Fruit fly (Drosophila melanogaster) whole organism, prepupa: Measurements from ENCODE around the gene CG9040.

ENCODE experiments used
- Blimp-1 ChIP-seq: fragments of 200-800 bp; sonication (Bioruptor generic); optimal IDR thresholded peaks from 3 replicates; lab custom pipeline; 2017; ENCODE audit warnings: missing biosample characterization, missing genetic modification characterization, mild to moderate bottlenecking, moderate library complexity, missing genetic modification reagents
- CG10631 ChIP-seq: fragments of 200-800 bp; sonication (Bioruptor generic); optimal IDR thresholded peaks from 2 replicates; lab custom pipeline; 2016; ENCODE audit warnings: missing biosample characterization, missing genetic modification characterization
- CG10669 ChIP-seq: fragments of 200-800 bp; sonication (Bioruptor generic); optimal IDR thresholded peaks from 3 replicates; lab custom pipeline; 2018; ENCODE audit warnings: missing biosample characterization, mild to moderate bottlenecking, missing genetic modification characterization, moderate library complexity
- CG11762 ChIP-seq: fragments of 200-800 bp; sonication (Bioruptor generic); optimal IDR thresholded peaks from 3 replicates; lab custom pipeline; 2016; ENCODE audit warnings: missing biosample characterization, missing genetic modification characterization; ENCODE audit not compliant: insufficient read depth
- CG11902 ChIP-seq: fragments of 200-800 bp; sonication (Bioruptor generic); optimal IDR thresholded peaks from 3 replicates; lab custom pipeline; 2016; ENCODE audit warnings: missing biosample characterization, missing genetic modification characterization
- CG1621 ChIP-seq: fragments of 200-800 bp; sonication (Bioruptor generic); optimal IDR thresholded peaks from 3 replicates; lab custom pipeline; 2018; ENCODE audit warnings: missing biosample characterization, mild to moderate bottlenecking, missing genetic modification characterization
- CG16779 ChIP-seq: fragments of 200-800 bp; sonication (Bioruptor generic); optimal IDR thresholded peaks from 3 replicates; lab custom pipeline; 2017; ENCODE audit warnings: missing biosample characterization, mild to moderate bottlenecking, missing genetic modification characterization
- CG3032 ChIP-seq: fragments of 200-800 bp; optimal IDR thresholded peaks from 2 replicates; lab custom pipeline; 2019; ENCODE audit warnings: missing biosample characterization, mild to moderate bottlenecking, missing genetic modification characterization, moderate library complexity
- CG31627 ChIP-seq: fragments of 200-800 bp; sonication (Bioruptor generic); optimal IDR thresholded peaks from 3 replicates; lab custom pipeline; 2016; ENCODE audit warnings: missing biosample characterization, missing genetic modification characterization
- CG32006 ChIP-seq: fragments of 200-800 bp; sonication (Bioruptor generic); optimal IDR thresholded peaks from 3 replicates; lab custom pipeline; 2017; ENCODE audit warnings: missing biosample characterization, mild to moderate bottlenecking, missing genetic modification characterization
- CG34406 ChIP-seq: fragments of 200-800 bp; sonication (Bioruptor generic); optimal IDR thresholded peaks from 3 replicates; lab custom pipeline; 2016; ENCODE audit warnings: missing biosample characterization, missing genetic modification characterization
- CG3919 ChIP-seq: fragments of 200-800 bp; sonication (Bioruptor generic); optimal IDR thresholded peaks from 3 replicates; lab custom pipeline; 2016; ENCODE audit warnings: missing biosample characterization, missing genetic modification characterization
- CG4318 ChIP-seq: fragments of 200-800 bp; sonication (Bioruptor generic); optimal IDR thresholded peaks from 3 replicates; lab custom pipeline; 2017; ENCODE audit warnings: missing biosample characterization, mild to moderate bottlenecking, missing genetic modification characterization
- CG6163 ChIP-seq: fragments of 200-800 bp; sonication (Bioruptor generic); IDR thresholded peaks from 3 replicates; pipeline ENCODE4 v1.3.6; 2022; ENCODE audit warnings: missing biosample characterization, missing genetic modification characterization
- CG6276 ChIP-seq: fragments of 200-800 bp; sonication (Bioruptor generic); optimal IDR thresholded peaks from 2 replicates; lab custom pipeline; 2017; ENCODE audit warnings: missing biosample characterization, mild to moderate bottlenecking, missing genetic modification characterization
- CG6792 ChIP-seq: fragments of 200-800 bp; sonication (Bioruptor generic); optimal IDR thresholded peaks from 3 replicates; lab custom pipeline; 2016; ENCODE audit warnings: missing biosample characterization, missing genetic modification characterization
- CG6808 ChIP-seq: fragments of 200-800 bp; sonication (Bioruptor generic); optimal IDR thresholded peaks from 3 replicates; lab custom pipeline; 2017; ENCODE audit warnings: missing biosample characterization, missing genetic modification characterization, mild to moderate bottlenecking, moderate library complexity, missing genetic modification reagents
- CG7368 ChIP-seq: fragments of 200-800 bp; sonication (Bioruptor generic); optimal IDR thresholded peaks from 3 replicates; lab custom pipeline; 2016; ENCODE audit warnings: missing biosample characterization, missing genetic modification characterization
- CG8119 ChIP-seq: fragments of 200-800 bp; sonication (Bioruptor generic); IDR thresholded peaks from 3 replicates; pipeline ENCODE4 v1.3.6; 2022; ENCODE audit warnings: missing biosample characterization, missing genetic modification characterization
- CG8319 ChIP-seq: fragments of 200-800 bp; sonication (Bioruptor generic); optimal IDR thresholded peaks from 3 replicates; lab custom pipeline; 2016; ENCODE audit warnings: missing biosample characterization, missing genetic modification characterization
- CG8632 ChIP-seq: fragments of 200-800 bp; sonication (Bioruptor generic); optimal IDR thresholded peaks from 3 replicates; lab custom pipeline; 2016; ENCODE audit warnings: missing biosample characterization, missing genetic modification characterization
- Eip75B ChIP-seq: fragments of 200-800 bp; sonication (Bioruptor generic); optimal IDR thresholded peaks from 3 replicates; lab custom pipeline; 2016; ENCODE audit warnings: missing biosample characterization, missing genetic modification characterization
- Eip78C ChIP-seq: fragments of 200-800 bp; sonication (Bioruptor generic); peaks from one replicate; lab custom pipeline; 2016; ENCODE audit warnings: missing biosample characterization, missing genetic modification characterization
- Eip93F ChIP-seq: fragments of 200-800 bp; sonication (Bioruptor generic); optimal IDR thresholded peaks from 2 replicates; lab custom pipeline; 2016; ENCODE audit warnings: missing biosample characterization, mild to moderate bottlenecking, missing genetic modification characterization
- Ets21C ChIP-seq: fragments of 200-800 bp; sonication (Bioruptor generic); optimal IDR thresholded peaks from 3 replicates; lab custom pipeline; 2016; ENCODE audit warnings: missing biosample characterization, missing genetic modification characterization
- Gug ChIP-seq: fragments of 200-800 bp; sonication (Bioruptor generic); IDR thresholded peaks from 2 replicates; pipeline ENCODE4 v1.3.6; 2022; ENCODE audit warnings: missing biosample characterization, missing genetic modification characterization
- Hr38 ChIP-seq: sonication (Bioruptor generic); optimal IDR thresholded peaks from 2 replicates; lab custom pipeline; 2016; ENCODE audit warnings: missing biosample characterization, missing genetic modification characterization
- Met ChIP-seq: fragments of 200-800 bp; sonication (Bioruptor generic); optimal IDR thresholded peaks from 3 replicates; lab custom pipeline; 2016; ENCODE audit warnings: missing biosample characterization, missing genetic modification characterization
- Smox ChIP-seq: fragments of 200-800 bp; sonication (Bioruptor generic); optimal IDR thresholded peaks from 3 replicates; lab custom pipeline; 2016; ENCODE audit warnings: missing biosample characterization, missing genetic modification characterization
- Sox14 ChIP-seq: fragments of 200-800 bp; sonication (Bioruptor generic); optimal IDR thresholded peaks from 3 replicates; lab custom pipeline; 2016; ENCODE audit warnings: missing biosample characterization, missing genetic modification characterization
- Sox15 ChIP-seq: fragments of 200-800 bp; sonication (Bioruptor generic); optimal IDR thresholded peaks from 3 replicates; lab custom pipeline; 2016; ENCODE audit warnings: missing biosample characterization, missing genetic modification characterization
- achi ChIP-seq: fragments of 200-800 bp; sonication (Bioruptor generic); optimal IDR thresholded peaks from 3 replicates; lab custom pipeline; 2016; ENCODE audit warnings: missing biosample characterization, missing genetic modification characterization
- cyc ChIP-seq: fragments of 200-800 bp; sonication (Bioruptor generic); optimal IDR thresholded peaks from 3 replicates; lab custom pipeline; 2016; ENCODE audit warnings: missing biosample characterization, missing genetic modification characterization
- dac ChIP-seq: fragments of 200-800 bp; sonication (Bioruptor generic); optimal IDR thresholded peaks from 2 replicates; lab custom pipeline; 2017; ENCODE audit warnings: missing biosample characterization, mild to moderate bottlenecking, missing genetic modification characterization
- dsx ChIP-seq: fragments of 200-800 bp; optimal IDR thresholded peaks from 3 replicates; lab custom pipeline; 2019; ENCODE audit warnings: missing biosample characterization, mild to moderate bottlenecking, missing genetic modification characterization, moderate library complexity; ENCODE audit not compliant: poor library complexity, severe bottlenecking
- eg ChIP-seq: fragments of 200-800 bp; sonication (Bioruptor generic); IDR thresholded peaks from 3 replicates; pipeline ENCODE4 v1.3.6; 2022; ENCODE audit warnings: missing biosample characterization, missing genetic modification characterization
- esn ChIP-seq: fragments of 200-800 bp; sonication (Bioruptor generic); optimal IDR thresholded peaks from 2 replicates; lab custom pipeline; 2016; ENCODE audit warnings: missing biosample characterization, mild to moderate bottlenecking, missing genetic modification characterization, moderate library complexity
- fd59A ChIP-seq: fragments of 200-800 bp; sonication (Bioruptor generic); optimal IDR thresholded peaks from 2 replicates; lab custom pipeline; 2017; ENCODE audit warnings: missing biosample characterization, mild to moderate bottlenecking, missing genetic modification characterization, missing genetic modification reagents
- fd85E ChIP-seq: fragments of 200-800 bp; sonication (Bioruptor generic); optimal IDR thresholded peaks from 3 replicates; lab custom pipeline; 2016; ENCODE audit warnings: missing biosample characterization, missing genetic modification characterization
- lz ChIP-seq: fragments of 200-800 bp; sonication (Bioruptor generic); optimal IDR thresholded peaks from 3 replicates; lab custom pipeline; 2016; ENCODE audit warnings: missing biosample characterization, missing genetic modification characterization
- net ChIP-seq: fragments of 200-800 bp; sonication (Bioruptor generic); optimal IDR thresholded peaks from 3 replicates; lab custom pipeline; 2016; ENCODE audit warnings: missing biosample characterization, missing genetic modification characterization
- pdm3 ChIP-seq: fragments of 200-800 bp; sonication (Bioruptor generic); optimal IDR thresholded peaks from 3 replicates; lab custom pipeline; 2016; ENCODE audit warnings: missing biosample characterization, missing genetic modification characterization
- salr ChIP-seq, 2 experiments: fragments of 200-800 bp; sonication (Bioruptor generic); optimal IDR thresholded peaks; 3 replicates each; lab custom pipeline; 2016 to 2018; ENCODE audit warnings: missing biosample characterization in 2 of 2, missing genetic modification characterization in 2 of 2, mild to moderate bottlenecking in 1 of 2
- ss ChIP-seq, 2 experiments: fragments of 200-800 bp; sonication (Bioruptor generic); optimal IDR thresholded peaks; 2 replicates in 1 of 2; 3 replicates in 1 of 2; lab custom pipeline; 2017 to 2018; ENCODE audit warnings: mild to moderate bottlenecking in 2 of 2, missing biosample characterization in 2 of 2, missing genetic modification characterization in 2 of 2, moderate library complexity in 1 of 2
- svp ChIP-seq: fragments of 200-800 bp; sonication (Bioruptor generic); peaks from one replicate; lab custom pipeline; 2016; ENCODE audit warnings: missing biosample characterization, missing genetic modification characterization
- topi ChIP-seq: fragments of 200-800 bp; sonication (Bioruptor generic); optimal IDR thresholded peaks from 3 replicates; lab custom pipeline; 2016; ENCODE audit warnings: missing biosample characterization, missing genetic modification characterization

CG9040 gene

DNA sequence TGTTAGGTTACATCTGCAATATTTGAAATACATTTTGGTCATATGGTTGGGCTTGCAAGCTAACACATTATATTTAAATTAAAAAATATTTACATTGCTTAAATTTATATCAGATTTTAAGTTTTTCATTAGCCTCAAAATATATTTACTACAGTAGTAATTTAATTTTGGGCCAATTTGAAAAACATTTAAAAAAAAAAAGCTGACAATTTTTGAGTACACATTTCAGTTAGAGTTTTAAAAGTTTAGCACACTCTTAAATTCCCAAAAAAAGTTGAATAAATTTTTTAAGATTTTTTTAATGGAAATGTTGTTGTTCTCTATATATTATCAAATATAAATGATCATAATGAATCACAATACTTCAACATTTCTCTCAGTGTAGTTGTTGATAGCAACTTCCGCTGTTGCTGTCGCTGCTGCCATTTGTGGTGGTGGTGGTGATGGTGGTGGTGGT lies 30.4 kb upstream of the CG9040 start (continued):
- TF ChIP-seq fd85E (GFP tag; lab: Kevin White, UChicago), result no peak
- no peak for TF ChIP-seq Hr38 (GFP tag; lab: Kevin White, UChicago)
- peak; percentile 26 for TF ChIP-seq CG34406
- peak; percentile 27 for TF ChIP-seq lz (GFP tag; lab: Kevin White, UChicago)
- peak; percentile 64; the same call in 1 of the 3 replicates for TF ChIP-seq eg (GFP tag; lab: Robert Waterston, UW)
- peak; percentile 74 for TF ChIP-seq CG8119
- no peak for TF ChIP-seq Smox (GFP tag; lab: Kevin White, UChicago)
- TF ChIP-seq Blimp-1, result no peak
- TF ChIP-seq cyc, result no peak
- TF ChIP-seq pdm3 (GFP tag; lab: Kevin White, UChicago), result peak; percentile 53
- no peak for TF ChIP-seq CG1621 (tag; lab: Kevin White, UChicago)
- TF ChIP-seq Sox14 (GFP tag; lab: Kevin White, UChicago), result peak; percentile 20
- TF ChIP-seq CG3032 (tag; lab: Kevin White, UChicago), result peak; percentile 13
- TF ChIP-seq topi (GFP tag; lab: Kevin White, UChicago), result peak; percentile 12
- TF ChIP-seq CG3919, result peak; percentile 53

DNA sequence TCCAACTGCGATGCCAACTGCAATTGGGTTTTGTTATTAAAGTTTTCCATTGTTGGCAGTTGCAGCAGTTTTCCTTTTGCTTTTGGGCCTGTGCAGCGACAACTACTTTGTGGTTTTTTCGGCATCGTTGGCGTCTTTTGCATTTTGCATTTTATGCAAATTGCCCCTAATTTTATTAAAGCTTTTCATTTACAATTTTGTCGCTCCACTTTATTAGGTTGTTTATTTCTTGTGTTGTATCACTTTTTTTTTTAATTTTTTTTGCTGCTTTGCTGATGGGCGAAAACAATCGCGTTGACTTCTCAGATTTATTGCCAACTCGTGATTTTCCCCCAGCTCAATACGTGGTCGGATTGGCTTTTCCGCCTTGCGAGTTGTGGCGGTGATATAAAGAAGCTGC lies 29.9 kb upstream of the CG9040 start:
- TF ChIP-seq dac (GFP tag; lab: Kevin White, UChicago) (no peak), Sox14 (GFP tag; lab: Kevin White, UChicago) (no peak), CG11762 (GFP tag; lab: Kevin White, UChicago) (no peak), CG6163 (GFP tag; lab: Robert Waterston, UW) (no peak), net (no peak), CG1621 (tag; lab: Kevin White, UChicago) (no peak), Eip93F (GFP tag; lab: Kevin White, UChicago) (no peak), Met (GFP tag; lab: Kevin White, UChicago) (no peak), svp (no peak), CG8119 (no peak), fd59A (no peak), achi (GFP tag; lab: Kevin White, UChicago) (no peak), Ets21C (no peak), CG10631 (GFP tag; lab: Kevin White, UChicago) (no peak), Sox15 (GFP tag; lab: Kevin White, UChicago) (no peak), cyc (no peak), CG6276 (GFP tag; lab: Kevin White, UChicago) (no peak), ss (GFP tag; optimal IDR thresholded peaks at IDR 0.05; lab: Kevin White, UChicago) (no peak)

- TF ChIP-seq dac (GFP tag; lab: Kevin White, UChicago), result no peak
- no peak for TF ChIP-seq Eip93F (GFP tag; lab: Kevin White, UChicago)
- no peak for TF ChIP-seq Sox14 (GFP tag; lab: Kevin White, UChicago)
- no peak for TF ChIP-seq CG6792
- TF ChIP-seq CG32006 (GFP tag; lab: Kevin White, UChicago), result no peak
- TF ChIP-seq salr (GFP tag; optimal IDR thresholded peaks at IDR 0.05; lab: Kevin White, UChicago), result no peak
- no peak for TF ChIP-seq Gug
- TF ChIP-seq CG10669 (GFP tag; lab: Kevin White, UChicago), result no peak
- TF ChIP-seq CG4318, result no peak
- TF ChIP-seq CG6808 (GFP tag; lab: Kevin White, UChicago), result no peak
- no peak for TF ChIP-seq CG10631 (GFP tag; lab: Kevin White, UChicago)
- TF ChIP-seq Met (GFP tag; lab: Kevin White, UChicago), result no peak
- peak; percentile 17 for TF ChIP-seq lz (GFP tag; lab: Kevin White, UChicago)
- peak; percentile 39 for TF ChIP-seq CG31627
- no peak for TF ChIP-seq Sox15 (GFP tag; lab: Kevin White, UChicago)
- TF ChIP-seq CG7368, result no peak
- TF ChIP-seq CG3032 (tag; lab: Kevin White, UChicago), result peak; percentile 20
- no peak for TF ChIP-seq Eip75B (GFP tag; lab: Kevin White, UChicago)
- TF ChIP-seq esn (GFP tag; lab: Kevin White, UChicago), result peak; percentile 19
- TF ChIP-seq dsx, result no peak
- TF ChIP-seq CG11902 (GFP tag; lab: Kevin White, UChicago), result no peak
- TF ChIP-seq Eip78C (GFP tag; lab: Kevin White, UChicago), result no peak
- TF ChIP-seq CG16779, result no peak
- TF ChIP-seq CG8632 (GFP tag; lab: Kevin White, UChicago), result no peak
- TF ChIP-seq CG11762 (GFP tag; lab: Kevin White, UChicago), result no peak
- TF ChIP-seq CG8319 (GFP tag; lab: Kevin White, UChicago), result no peak
Measured at dm6 chr3L:13964635-13965501, 22.8 kb upstream of the CG9040 start, which contains the start of the genes Meics, Nxf3 and ssp2. Gene Meics (minus strand): TSS chr3L:13964702. Gene Nxf3 (plus strand): TSS chr3L:13965203. Gene ssp2 (plus strand): TSS chr3L:13965203.
